Worm (Caenorhabditis elegans): ENCODE results near the gene sptf-2.

sptf-2 gene

ce11 chrII:8602337-8602944, 22.8 kb upstream of the sptf-2 start, which contains the start of the genes cpf-1 and rpl-26:
TSS of gene cpf-1 (minus strand) at chrII:8602440.
TSS of gene rpl-26 (plus strand) at chrII:8602785.
- TF ChIP-seq daf-19 (GFP tag; conservative IDR thresholded peaks at IDR 0.05): no peak
- TF ChIP-seq nhr-77 (tag; optimal IDR thresholded peaks at IDR 0.05): peak; percentile 57
- peak; percentile 63 for TF ChIP-seq lin-38 (GFP tag; IDR thresholded peaks at IDR 0.05)
- TF ChIP-seq fkh-10 (GFP tag; optimal IDR thresholded peaks at IDR 0.05): peak; percentile 24
- TF ChIP-seq nhr-102 (tag; optimal IDR thresholded peaks at IDR 0.05): no peak
- TF ChIP-seq aha-1 (tag): peak; percentile 61
- TF ChIP-seq nhr-28 (tag; optimal IDR thresholded peaks at IDR 0.05): peak; percentile 78
- TF ChIP-seq T26A8.4 (GFP tag; IDR thresholded peaks at IDR 0.05): 0 out of 2 replicates have a peak, but pooled peaks have one; percentile 11
- TF ChIP-seq Y48G9A.11 (GFP tag; IDR thresholded peaks at IDR 0.05): no peak
- TF ChIP-seq dpl-1 (GFP tag; optimal IDR thresholded peaks at IDR 0.05): peak; percentile 70
- no peak for TF ChIP-seq mxl-2 (GFP tag; conservative IDR thresholded peaks at IDR 0.05)
- no peak for TF ChIP-seq ceh-28 (tag; optimal IDR thresholded peaks at IDR 0.05)
- TF ChIP-seq hmg-1.1 (GFP tag; IDR thresholded peaks at IDR 0.05): 0 out of 2 replicates have a peak, but pooled peaks have one; percentile 21
- peak in 1 of 2 experiments; percentile 89 for TF ChIP-seq lsy-2 (tag; optimal IDR thresholded peaks at IDR 0.05)
- TF ChIP-seq nhr-11 (tag; optimal IDR thresholded peaks at IDR 0.05): peak; percentile 23
- peak; percentile 28 for TF ChIP-seq hlh-11 (tag; optimal IDR thresholded peaks at IDR 0.05)
- TF ChIP-seq mes-2 (tag; optimal IDR thresholded peaks at IDR 0.05; ENCODE audit: poor library complexity, severe bottlenecking): peak; percentile 78
- TF ChIP-seq nhr-6 (tag; optimal IDR thresholded peaks at IDR 0.05): peak; percentile 15
- no peak for TF ChIP-seq unc-39 (tag; optimal IDR thresholded peaks at IDR 0.05)
- TF ChIP-seq rbr-2 (tag; optimal IDR thresholded peaks at IDR 0.05): peak; percentile 32

ce11 chrII:8603567-8604359, 21.5 kb upstream of the sptf-2 start, which contains the start of gene suf-1:
TSS of gene suf-1 (plus strand) at chrII:8603846.
- TF ChIP-seq madf-9 (GFP tag; conservative IDR thresholded peaks at IDR 0.05) (no peak), daf-19 (GFP tag; conservative IDR thresholded peaks at IDR 0.05) (0 out of 2 replicates have a peak, but pooled peaks have one; percentile 49), aha-1 (tag) (peak; percentile 80), hlh-30 (tag; optimal IDR thresholded peaks at IDR 0.05; ENCODE audit: insufficient read depth) (no peak), unc-130 (GFP tag; optimal IDR thresholded peaks at IDR 0.05) (peak; percentile 57), Y48G9A.11 (GFP tag; IDR thresholded peaks at IDR 0.05) (peak; percentile 64; the same call in 1 of the 2 replicates), snpc-1.2 (GFP tag; IDR thresholded peaks at IDR 0.05) (peak; percentile 72), lin-1 (GFP tag; IDR thresholded peaks at IDR 0.05) (peak; percentile 22; the same call in 1 of the 2 replicates), lin-38 (GFP tag; IDR thresholded peaks at IDR 0.05) (peak; percentile 80), hmg-1.1 (GFP tag; IDR thresholded peaks at IDR 0.05) (no peak), cey-2 (tag; optimal IDR thresholded peaks at IDR 0.05; ENCODE audit: borderline replicate concordance, insufficient read depth) (no peak), unc-62 (GFP tag; optimal IDR thresholded peaks at IDR 0.05 in 1 of 2) (peak in 1 of 2 experiments; percentile 60), unc-62 (tag; optimal IDR thresholded peaks at IDR 0.05) (no peak), Y75B8A.6 (GFP tag; IDR thresholded peaks at IDR 0.05) (0 out of 2 replicates have a peak, but pooled peaks have one; percentile 23), arid-1 (GFP tag; conservative IDR thresholded peaks at IDR 0.05) (peak; percentile 54; the same call in 1 of the 2 replicates), ceh-20 (GFP tag; IDR thresholded peaks at IDR 0.05) (no peak), mxl-2 (GFP tag; conservative IDR thresholded peaks at IDR 0.05) (no peak), ama-1 (optimal IDR thresholded peaks at IDR 0.05) (peak; percentile 36), vab-7 (GFP tag; IDR thresholded peaks at IDR 0.05) (0 out of 2 replicates have a peak, but pooled peaks have one; percentile 13), mdt-29 (GFP tag; IDR thresholded peaks at IDR 0.05) (0 out of 2 replicates have a peak, but pooled peaks have one; percentile 52), unc-39 (tag; optimal IDR thresholded peaks at IDR 0.05) (no peak), tra-1 (GFP tag; IDR thresholded peaks at IDR 0.05) (0 out of 2 replicates have a peak, but pooled peaks have one; percentile 47), Y105C5A.15 (GFP tag; IDR thresholded peaks at IDR 0.05) (0 out of 2 replicates have a peak, but pooled peaks have one; percentile 24), ceh-44 (GFP tag; IDR thresholded peaks at IDR 0.05) (no peak), ctbp-1 (GFP tag; IDR thresholded peaks at IDR 0.05) (peak; percentile 36; the same call in 1 of the 2 replicates), attf-4 (tag; optimal IDR thresholded peaks at IDR 0.05) (peak; percentile 72), F49E8.2 (tag; optimal IDR thresholded peaks at IDR 0.05; ENCODE audit: borderline replicate concordance) (peak; percentile 92), pha-4 (GFP tag; IDR thresholded peaks at IDR 0.05) (peak; percentile 46; the same call in 1 of the 2 replicates), pha-4 (tag; optimal IDR thresholded peaks at IDR 0.05) (no peak), dpl-1 (GFP tag; optimal IDR thresholded peaks at IDR 0.05) (peak; percentile 30), F10B5.3 (tag; optimal IDR thresholded peaks at IDR 0.05) (no peak), lin-13 (GFP tag; optimal IDR thresholded peaks at IDR 0.05) (peak; percentile 68), spr-3 (GFP tag; optimal IDR thresholded peaks at IDR 0.05) (peak; percentile 46), nhr-11 (tag; optimal IDR thresholded peaks at IDR 0.05) (no peak)

All from whole organism, L4 larva.